Worm (Caenorhabditis elegans): ENCODE data around the gene clec-175.

ce11 chrIV:4423885-4424284, 1.8 kb downstream of the clec-175 start:
- no peak for TF ChIP-seq klf-2 (GFP tag; conservative IDR thresholded peaks at IDR 0.05)
- no peak for TF ChIP-seq ref-1 (GFP tag; conservative IDR thresholded peaks at IDR 0.05)
- no peak for TF ChIP-seq ztf-29 (GFP tag; IDR thresholded peaks at IDR 0.05)
- TF ChIP-seq tab-1 (GFP tag; IDR thresholded peaks at IDR 0.05) = no peak
- TF ChIP-seq flt-1 (GFP tag; IDR thresholded peaks at IDR 0.05) = no peak
- no peak for TF ChIP-seq med-1 (GFP tag; optimal IDR thresholded peaks at IDR 0.05; ENCODE audit: insufficient read depth)
